Fruit fly (Drosophila melanogaster) whole organism, embryonic: ENCODE data around the gene CG15365.

Experiments
- Asciz ChIP-seq: fragments of 200-800 bp; sonication (Bioruptor generic); optimal IDR thresholded peaks from 2 replicates; lab custom pipeline; 2017; ENCODE audit warnings: missing biosample characterization, mild to moderate bottlenecking, missing genetic modification characterization, missing genetic modification reagents
- Atf6 ChIP-seq: fragments of 200-800 bp; sonication (Bioruptor generic); IDR thresholded peaks from 2 replicates; pipeline ENCODE4 v1.3.6; 2022; ENCODE audit warnings: missing biosample characterization, missing genetic modification characterization
- CG10209 ChIP-seq: fragments of 200-800 bp; sonication (Bioruptor generic); optimal IDR thresholded peaks from 3 replicates; lab custom pipeline; 2017; ENCODE audit warnings: missing biosample characterization, mild to moderate bottlenecking, missing genetic modification characterization, missing genetic modification reagents
- CG11247 ChIP-seq: fragments of 200-800 bp; sonication (Bioruptor generic); IDR thresholded peaks from 2 replicates; pipeline ENCODE4 v1.3.6; 2022; ENCODE audit warnings: missing biosample characterization, missing genetic modification characterization
- CG11695 ChIP-seq: fragments of 200-800 bp; sonication (Bioruptor generic); IDR thresholded peaks from 3 replicates; pipeline ENCODE4 v1.3.6; 2022; ENCODE audit warnings: missing biosample characterization, missing genetic modification characterization
- CG12299 ChIP-seq: fragments of 200-800 bp; sonication (Bioruptor generic); optimal IDR thresholded peaks from 2 replicates; lab custom pipeline; 2018; ENCODE audit warnings: missing biosample characterization, mild to moderate bottlenecking, missing genetic modification characterization
- CG12391 ChIP-seq: fragments of 200-800 bp; sonication (Bioruptor generic); optimal IDR thresholded peaks from 3 replicates; lab custom pipeline; 2018; ENCODE audit warnings: missing biosample characterization, mild to moderate bottlenecking, missing genetic modification characterization, moderate library complexity
- CG15514 ChIP-seq: fragments of 200-800 bp; sonication (Bioruptor generic); optimal IDR thresholded peaks from 3 replicates; lab custom pipeline; 2017; ENCODE audit warnings: missing biosample characterization, missing genetic modification characterization, mild to moderate bottlenecking, moderate library complexity, missing genetic modification reagents
- CG17568 ChIP-seq: fragments of 200-800 bp; sonication (Bioruptor generic); optimal IDR thresholded peaks from 2 replicates; lab custom pipeline; 2018; ENCODE audit warnings: missing biosample characterization, mild to moderate bottlenecking, missing genetic modification characterization, moderate library complexity
- CG17912 ChIP-seq: fragments of 200-800 bp; sonication (Bioruptor generic); optimal IDR thresholded peaks from 2 replicates; lab custom pipeline; 2018; ENCODE audit warnings: missing biosample characterization, mild to moderate bottlenecking, missing genetic modification characterization
- CG18619 ChIP-seq: fragments of 200-800 bp; sonication (Bioruptor generic); optimal IDR thresholded peaks from 3 replicates; lab custom pipeline; 2017; ENCODE audit warnings: missing biosample characterization, mild to moderate bottlenecking, missing genetic modification characterization
- CG2116 ChIP-seq: fragments of 200-800 bp; sonication (Bioruptor generic); optimal IDR thresholded peaks from 3 replicates; lab custom pipeline; 2018; ENCODE audit warnings: missing biosample characterization, mild to moderate bottlenecking, missing genetic modification characterization
- CG2889 ChIP-seq: fragments of 200-800 bp; sonication (Bioruptor generic); IDR thresholded peaks from 3 replicates; pipeline ENCODE4 v1.3.6; 2022; ENCODE audit warnings: missing biosample characterization, missing genetic modification characterization
- CG34224 ChIP-seq: fragments of 200-800 bp; sonication (Bioruptor generic); IDR thresholded peaks from 3 replicates; pipeline ENCODE4 v1.3.6; 2022; ENCODE audit warnings: missing biosample characterization, missing genetic modification characterization; ENCODE audit not compliant: partially characterized antibody
- CG3726 ChIP-seq: fragments of 200-800 bp; sonication (Bioruptor generic); IDR thresholded peaks from 3 replicates; pipeline ENCODE4, ENCODE4 v1.3.6; 2022; ENCODE audit warnings: missing biosample characterization, missing genetic modification characterization
- CG4282 ChIP-seq: fragments of 200-800 bp; sonication (Bioruptor generic); optimal IDR thresholded peaks from 2 replicates; lab custom pipeline; 2016; ENCODE audit warnings: missing biosample characterization, missing genetic modification characterization
- CG4328 ChIP-seq: fragments of 200-800 bp; sonication (Bioruptor generic); optimal IDR thresholded peaks from 3 replicates; lab custom pipeline; 2017; ENCODE audit warnings: missing biosample characterization, missing genetic modification reagents, missing genetic modification characterization
- CG9215 ChIP-seq: fragments of 200-800 bp; sonication (Bioruptor generic); IDR thresholded peaks from 2 replicates; pipeline ENCODE4 v1.3.6; 2022; ENCODE audit warnings: missing biosample characterization, missing genetic modification characterization
- Chrac-16 ChIP-seq: fragments of 200-800 bp; sonication (Bioruptor generic); optimal IDR thresholded peaks from 3 replicates; lab custom pipeline; 2016; ENCODE audit warnings: missing biosample characterization, missing genetic modification characterization
- Dbx ChIP-seq: fragments of 200-800 bp; sonication (Bioruptor generic); IDR thresholded peaks from 3 replicates; pipeline ENCODE4 v1.3.6; 2022; ENCODE audit warnings: missing biosample characterization, missing genetic modification characterization
- Doc2 ChIP-seq: fragments of 200-800 bp; sonication (Bioruptor generic); IDR thresholded peaks from 2 replicates; pipeline ENCODE4 v1.3.6; 2022; ENCODE audit warnings: missing biosample characterization, missing genetic modification characterization
- ERR ChIP-seq: fragments of 200-800 bp; sonication (Bioruptor generic); optimal IDR thresholded peaks from 2 replicates; lab custom pipeline; 2016; ENCODE audit warnings: missing biosample characterization, missing genetic modification characterization
- Hand ChIP-seq: fragments of 200-800 bp; sonication (Bioruptor generic); optimal IDR thresholded peaks from 2 replicates; lab custom pipeline; 2017; ENCODE audit warnings: mild to moderate bottlenecking, missing biosample characterization, missing genetic modification reagents, missing genetic modification characterization
- Hr3 ChIP-seq: fragments of 200-800 bp; sonication (Bioruptor generic); optimal IDR thresholded peaks from 3 replicates; lab custom pipeline; 2016; ENCODE audit warnings: missing biosample characterization, missing genetic modification characterization
- Hsf ChIP-seq: fragments of 200-800 bp; sonication (Bioruptor generic); optimal IDR thresholded peaks from 3 replicates; lab custom pipeline; 2016; ENCODE audit warnings: missing biosample characterization, missing genetic modification characterization
- Jarid2 ChIP-seq: fragments of 200-800 bp; sonication (Bioruptor generic); optimal IDR thresholded peaks from 3 replicates; lab custom pipeline; 2017; ENCODE audit warnings: mild to moderate bottlenecking, missing biosample characterization, missing genetic modification reagents, missing genetic modification characterization
- Lim3 ChIP-seq: fragments of 200-800 bp; sonication (Bioruptor generic); IDR thresholded peaks from 2 replicates; pipeline ENCODE4 v1.3.6; 2022; ENCODE audit warnings: missing biosample characterization, missing genetic modification characterization
- Lpt ChIP-seq: fragments of >200 bp; optimal IDR thresholded peaks from 2 replicates; lab custom pipeline; 2018; ENCODE audit warnings: missing biosample characterization, missing genetic modification characterization
- MESR4 ChIP-seq: fragments of 200-800 bp; sonication (Bioruptor generic); optimal IDR thresholded peaks from 2 replicates; lab custom pipeline; 2018; ENCODE audit warnings: missing biosample characterization, mild to moderate bottlenecking, missing genetic modification characterization, moderate library complexity
- Optix ChIP-seq: fragments of 200-800 bp; sonication (Bioruptor generic); IDR thresholded peaks from 3 replicates; pipeline ENCODE4 v1.3.6; 2022; ENCODE audit warnings: missing biosample characterization, missing genetic modification characterization
- Pdp1 ChIP-seq, 2 experiments: fragments of 200-800 bp; sonication (Bioruptor generic); optimal IDR thresholded peaks; 3 replicates each; lab custom pipeline; 2016; ENCODE audit warnings: missing biosample characterization in 2 of 2, missing genetic modification characterization in 2 of 2, mild to moderate bottlenecking in 1 of 2, moderate library complexity in 1 of 2
- Rx ChIP-seq: fragments of 200-800 bp; sonication (Bioruptor generic); IDR thresholded peaks from 2 replicates; pipeline ENCODE4 v1.3.6; 2022; ENCODE audit warnings: missing biosample characterization, missing genetic modification characterization
- Side ChIP-seq: fragments of 200-800 bp; sonication (Bioruptor generic); optimal IDR thresholded peaks from 2 replicates; lab custom pipeline; 2016; ENCODE audit warnings: missing biosample characterization, missing genetic modification characterization
- bab2 ChIP-seq: fragments of 200-800 bp; sonication (Bioruptor generic); optimal IDR thresholded peaks from 2 replicates; lab custom pipeline; 2016; ENCODE audit warnings: missing biosample characterization, missing genetic modification characterization
- crp ChIP-seq, 2 experiments: fragments of 200-800 bp; sonication (Bioruptor generic); optimal IDR thresholded peaks; 2 replicates in 1 of 2; 3 replicates in 1 of 2; lab custom pipeline; 2017; ENCODE audit warnings: missing biosample characterization in 2 of 2, missing genetic modification characterization in 2 of 2, mild to moderate bottlenecking in 1 of 2, moderate library complexity in 1 of 2
- cwo ChIP-seq: fragments of 200-800 bp; sonication (Bioruptor generic); optimal IDR thresholded peaks from 3 replicates; lab custom pipeline; 2017; ENCODE audit warnings: missing biosample characterization, missing genetic modification characterization, mild to moderate bottlenecking, moderate library complexity, missing genetic modification reagents
- dimm ChIP-seq: fragments of 200-800 bp; sonication (Bioruptor generic); IDR thresholded peaks from 2 replicates; pipeline ENCODE4 v1.3.6; 2022; ENCODE audit warnings: missing biosample characterization, missing genetic modification characterization
- eve ChIP-seq, 2 experiments: fragments of >200 bp; optimal IDR thresholded peaks; 2 replicates each; lab custom pipeline; 2017; ENCODE audit warnings: missing biosample characterization in 2 of 2, missing genetic modification characterization in 2 of 2
- fd64A ChIP-seq: fragments of 200-800 bp; sonication (Bioruptor generic); optimal IDR thresholded peaks from 3 replicates; lab custom pipeline; 2018; ENCODE audit warnings: missing biosample characterization, mild to moderate bottlenecking, missing genetic modification characterization
- gem ChIP-seq: fragments of 200-800 bp; sonication (Bioruptor generic); optimal IDR thresholded peaks from 2 replicates; lab custom pipeline; 2019; ENCODE audit warnings: missing biosample characterization, mild to moderate bottlenecking, missing genetic modification characterization, moderate library complexity
- grn ChIP-seq: fragments of 200-800 bp; sonication (Bioruptor generic); optimal IDR thresholded peaks from 3 replicates; lab custom pipeline; 2017; ENCODE audit warnings: missing biosample characterization, missing genetic modification characterization
- ind ChIP-seq: fragments of 200-800 bp; sonication (Bioruptor generic); optimal IDR thresholded peaks from 3 replicates; lab custom pipeline; 2016; ENCODE audit warnings: missing biosample characterization, missing genetic modification characterization
- lbe ChIP-seq: fragments of 200-800 bp; sonication (Bioruptor generic); optimal IDR thresholded peaks from 2 replicates; lab custom pipeline; 2016; ENCODE audit warnings: missing biosample characterization, mild to moderate bottlenecking, missing genetic modification characterization
- scrt ChIP-seq: fragments of 200-800 bp; sonication (Bioruptor generic); optimal IDR thresholded peaks from 2 replicates; lab custom pipeline; 2018; ENCODE audit warnings: missing biosample characterization, mild to moderate bottlenecking, missing genetic modification characterization, moderate library complexity
- sens-2 ChIP-seq: fragments of 200-800 bp; sonication (Bioruptor generic); IDR thresholded peaks from 2 replicates; pipeline ENCODE4 v1.3.6; 2022; ENCODE audit warnings: missing biosample characterization, missing genetic modification characterization
- sqz ChIP-seq: fragments of 200-800 bp; sonication (Bioruptor generic); optimal IDR thresholded peaks from 3 replicates; lab custom pipeline; 2018; ENCODE audit warnings: missing biosample characterization, mild to moderate bottlenecking, missing genetic modification characterization
- tin ChIP-seq: fragments of 200-800 bp; sonication (Bioruptor generic); optimal IDR thresholded peaks from 3 replicates; lab custom pipeline; 2016; ENCODE audit warnings: missing biosample characterization, missing genetic modification characterization
- twi ChIP-seq: fragments of 200-800 bp; optimal IDR thresholded peaks from 2 replicates; lab custom pipeline; 2019; ENCODE audit warnings: missing biosample characterization, mild to moderate bottlenecking, missing genetic modification characterization, moderate library complexity
- unpg ChIP-seq: fragments of 200-800 bp; sonication (Bioruptor generic); optimal IDR thresholded peaks from 3 replicates; lab custom pipeline; 2018; ENCODE audit warnings: missing biosample characterization, mild to moderate bottlenecking, missing genetic modification characterization, moderate library complexity
- vnd ChIP-seq: fragments of 200-800 bp; sonication (Bioruptor generic); IDR thresholded peaks from 3 replicates; pipeline ENCODE4 v1.3.6; 2022; ENCODE audit warnings: missing biosample characterization, missing genetic modification characterization; ENCODE audit not compliant: partially characterized antibody

The CG15365 gene

dm6 chrX:9080962-9081361 is 13.2 kb upstream of the CG15365 start, which contains the start of the genes CG7246 and HP1b (continued):
- TF ChIP-seq Asciz (GFP tag; lab: Kevin White, UChicago) (no peak), sqz (GFP tag; lab: Kevin White, UChicago) (peak; percentile 26), CG15514 (GFP tag; lab: Kevin White, UChicago) (peak; percentile 77), CG34224 (GFP tag; lab: Robert Waterston, UW) (peak; percentile 75), Jarid2 (no peak), CG2889 (GFP tag; lab: Robert Waterston, UW) (peak; percentile 56; the same call in 2 of the 3 replicates), CG4328 (GFP tag; lab: Kevin White, UChicago) (peak; percentile 39), unpg (GFP tag; lab: Kevin White, UChicago) (peak; percentile 72), lbe (GFP tag; lab: Kevin White, UChicago) (peak; percentile 70), CG18619 (GFP tag; lab: Kevin White, UChicago) (peak; percentile 47), Hr3 (peak; percentile 50), eve (GFP tag; optimal IDR thresholded peaks at IDR 0.05; lab: Kevin White, UChicago) (no peak), CG4282 (no peak), CG10209 (GFP tag; lab: Kevin White, UChicago) (peak; percentile 52), vnd (peak; percentile 68), fd64A (GFP tag; lab: Kevin White, UChicago) (no peak), grn (GFP tag; lab: Kevin White, UChicago) (no peak), Side (GFP tag; lab: Kevin White, UChicago) (no peak), ERR (GFP tag; lab: Kevin White, UChicago) (no peak), cwo (GFP tag; lab: Kevin White, UChicago) (peak; percentile 77), Optix (GFP tag; lab: Robert Waterston, UW) (peak; percentile 79), scrt (GFP tag; lab: Kevin White, UChicago) (no peak), sens-2 (GFP tag; lab: Robert Waterston, UW) (peak; percentile 61; the same call in 1 of the 2 replicates), gem (tag; lab: Kevin White, UChicago) (peak; percentile 83), CG11695 (peak; percentile 53; the same call in 1 of the 3 replicates), Hsf (peak; percentile 61), Rx (GFP tag; lab: Robert Waterston, UW) (peak; percentile 45), Dbx (GFP tag; lab: Robert Waterston, UW) (peak; percentile 77), CG11247 (GFP tag; lab: Robert Waterston, UW) (peak; percentile 71), CG17568 (GFP tag; lab: Kevin White, UChicago) (no peak), CG3726 (0 out of 3 replicates have a peak, but pooled peaks have one; percentile 39), crp (GFP tag; optimal IDR thresholded peaks at IDR 0.05; lab: Kevin White, UChicago) (peak in 1 of 2 experiments; percentile 9), CG9215 (GFP tag; lab: Robert Waterston, UW) (peak; percentile 71), tin (peak; percentile 72), twi (peak; percentile 49), Hand (GFP tag; lab: Kevin White, UChicago) (no peak), Chrac-16 (GFP tag; lab: Kevin White, UChicago) (peak; percentile 48), Doc2 (GFP tag; lab: Robert Waterston, UW) (no peak), CG12299 (peak; percentile 56), CG12391 (tag; lab: Kevin White, UChicago) (peak; percentile 83), CG17912 (GFP tag; lab: Kevin White, UChicago) (no peak), dimm (GFP tag; lab: Robert Waterston, UW) (no peak), bab2 (GFP tag; lab: Kevin White, UChicago) (peak; percentile 45), MESR4 (GFP tag; lab: Kevin White, UChicago) (peak; percentile 25), Pdp1 (GFP tag; optimal IDR thresholded peaks at IDR 0.05; lab: Kevin White, UChicago) (peak; percentile 55 to 56), Atf6 (peak; percentile 65), Lpt (GFP tag; lab: Kevin White, UChicago) (no peak), ind (GFP tag; lab: Kevin White, UChicago) (peak; percentile 64), CG2116 (GFP tag; lab: Kevin White, UChicago) (peak; percentile 84), Lim3 (GFP tag; lab: Robert Waterston, UW) (0 out of 2 replicates have a peak, but pooled peaks have one; percentile 13)
